Fruit fly (Drosophila melanogaster) whole organism, embryonic: ENCODE results near the gene CG6006.

Experiments used
- Bgb ChIP-seq: fragments of 200-800 bp; sonication (Bioruptor generic); IDR thresholded peaks from 2 replicates; pipeline ENCODE4 v1.3.6; 2022; ENCODE audit warnings: missing biosample characterization, missing genetic modification characterization; ENCODE audit not compliant: partially characterized antibody
- Blimp-1 ChIP-seq: fragments of 200-800 bp; sonication (Bioruptor generic); optimal IDR thresholded peaks from 3 replicates; lab custom pipeline; 2018; ENCODE audit warnings: missing biosample characterization, missing genetic modification characterization, mild to moderate bottlenecking, moderate library complexity, missing genetic modification reagents
- CG10267 ChIP-seq: fragments of 200-800 bp; sonication (Bioruptor generic); optimal IDR thresholded peaks from 2 replicates; lab custom pipeline; 2018; ENCODE audit warnings: missing biosample characterization, mild to moderate bottlenecking, missing genetic modification characterization, moderate library complexity
- CG10431 ChIP-seq: fragments of 200-800 bp; sonication (Bioruptor generic); optimal IDR thresholded peaks from 3 replicates; lab custom pipeline; 2018; ENCODE audit warnings: missing biosample characterization, mild to moderate bottlenecking, missing genetic modification characterization
- CG11504 ChIP-seq: fragments of 200-800 bp; sonication (Bioruptor generic); optimal IDR thresholded peaks from 3 replicates; lab custom pipeline; 2019; ENCODE audit warnings: missing biosample characterization, mild to moderate bottlenecking, missing genetic modification characterization, moderate library complexity
- CG11695 ChIP-seq: fragments of 200-800 bp; sonication (Bioruptor generic); IDR thresholded peaks from 3 replicates; pipeline ENCODE4 v1.3.6; 2022; ENCODE audit warnings: missing biosample characterization, missing genetic modification characterization
- CG13296 ChIP-seq: fragments of 200-800 bp; sonication (Bioruptor generic); optimal IDR thresholded peaks from 3 replicates; lab custom pipeline; 2018; ENCODE audit warnings: missing biosample characterization, mild to moderate bottlenecking, missing genetic modification characterization
- CG14710 ChIP-seq: fragments of 200-800 bp; sonication (Bioruptor generic); optimal IDR thresholded peaks from 3 replicates; lab custom pipeline; 2019; ENCODE audit warnings: missing biosample characterization, mild to moderate bottlenecking, missing genetic modification characterization, moderate library complexity
- CG15269 ChIP-seq: fragments of 200-800 bp; sonication (Bioruptor generic); optimal IDR thresholded peaks from 2 replicates; lab custom pipeline; 2018; ENCODE audit warnings: missing biosample characterization, mild to moderate bottlenecking, missing genetic modification characterization, moderate library complexity
- CG17361 ChIP-seq: fragments of 200-800 bp; sonication (Bioruptor generic); IDR thresholded peaks from 3 replicates; pipeline ENCODE4 v1.3.6; 2022; ENCODE audit warnings: missing biosample characterization, missing genetic modification characterization
- CG2199 ChIP-seq: fragments of 200-800 bp; sonication (Bioruptor generic); IDR thresholded peaks from 3 replicates; pipeline ENCODE4 v1.3.6; 2022; ENCODE audit warnings: missing biosample characterization, missing genetic modification characterization
- CG2678 ChIP-seq: fragments of 200-800 bp; sonication (Bioruptor generic); optimal IDR thresholded peaks from 3 replicates; lab custom pipeline; 2019; ENCODE audit warnings: missing biosample characterization, mild to moderate bottlenecking, missing genetic modification characterization, moderate library complexity
- CG30020 ChIP-seq: fragments of 200-800 bp; optimal IDR thresholded peaks from 2 replicates; lab custom pipeline; 2019; ENCODE audit warnings: missing biosample characterization, mild to moderate bottlenecking, missing genetic modification characterization, moderate library complexity
- CG31441 ChIP-seq: fragments of 200-800 bp; sonication (Bioruptor generic); IDR thresholded peaks from 2 replicates; pipeline ENCODE4 v1.3.6; 2022; ENCODE audit warnings: missing biosample characterization, missing genetic modification characterization
- CG4404 ChIP-seq: fragments of 200-800 bp; sonication (Bioruptor generic); IDR thresholded peaks from 2 replicates; pipeline ENCODE4 v1.3.6; 2022; ENCODE audit warnings: missing biosample characterization, missing genetic modification characterization
- CG6254 ChIP-seq: fragments of 200-800 bp; sonication (Bioruptor generic); optimal IDR thresholded peaks from 3 replicates; lab custom pipeline; 2017; ENCODE audit warnings: mild to moderate bottlenecking, missing biosample characterization, missing genetic modification reagents, missing genetic modification characterization
- CG6654 ChIP-seq: fragments of 200-800 bp; sonication (Bioruptor generic); optimal IDR thresholded peaks from 2 replicates; lab custom pipeline; 2017; ENCODE audit warnings: missing biosample characterization, mild to moderate bottlenecking, missing genetic modification characterization
- CG6689 ChIP-seq: fragments of 200-800 bp; sonication (Bioruptor generic); IDR thresholded peaks from 2 replicates; pipeline ENCODE4 v1.3.6; 2022; ENCODE audit warnings: missing biosample characterization, missing genetic modification characterization
- CG6813 ChIP-seq: fragments of 200-800 bp; sonication (Bioruptor generic); optimal IDR thresholded peaks from 2 replicates; lab custom pipeline; 2017; ENCODE audit warnings: missing biosample characterization, missing genetic modification characterization, mild to moderate bottlenecking, moderate library complexity, missing genetic modification reagents
- CG8478 ChIP-seq: fragments of >200 bp; optimal IDR thresholded peaks from 2 replicates; lab custom pipeline; 2018
- CG9797 ChIP-seq: fragments of 200-800 bp; sonication (Bioruptor generic); optimal IDR thresholded peaks from 3 replicates; lab custom pipeline; 2018; ENCODE audit warnings: missing biosample characterization, mild to moderate bottlenecking, missing genetic modification characterization
- CG9817 ChIP-seq: fragments of 200-800 bp; sonication (Bioruptor generic); optimal IDR thresholded peaks from 2 replicates; lab custom pipeline; 2018; ENCODE audit warnings: missing biosample characterization, mild to moderate bottlenecking, missing genetic modification characterization, moderate library complexity
- D ChIP-seq, 2 experiments: fragments of 200-800 bp in 1 of 2; fragments of >200 bp in 1 of 2; sonication (Bioruptor generic) in 1 of 2; optimal IDR thresholded peaks; 2 replicates in 1 of 2; 3 replicates in 1 of 2; lab custom pipeline; 2017; ENCODE audit warnings: mild to moderate bottlenecking in 1 of 2, missing biosample characterization in 1 of 2, missing genetic modification characterization in 1 of 2, missing genetic modification reagents in 1 of 2
- ERR ChIP-seq: fragments of 200-800 bp; sonication (Bioruptor generic); optimal IDR thresholded peaks from 2 replicates; lab custom pipeline; 2016; ENCODE audit warnings: missing biosample characterization, missing genetic modification characterization
- Fer1 ChIP-seq: fragments of 200-800 bp; sonication (Bioruptor generic); optimal IDR thresholded peaks from 2 replicates; lab custom pipeline; 2017; ENCODE audit warnings: missing biosample characterization, mild to moderate bottlenecking, missing genetic modification characterization
- HLH4C ChIP-seq: fragments of 200-800 bp; sonication (Bioruptor generic); IDR thresholded peaks from 3 replicates; pipeline ENCODE4 v1.3.6; 2022; ENCODE audit warnings: missing biosample characterization, missing genetic modification characterization; ENCODE audit not compliant: partially characterized antibody
- Hey ChIP-seq: fragments of 200-800 bp; sonication (Bioruptor generic); optimal IDR thresholded peaks from 3 replicates; lab custom pipeline; 2018; ENCODE audit warnings: missing biosample characterization, mild to moderate bottlenecking, missing genetic modification characterization
- Jarid2 ChIP-seq: fragments of 200-800 bp; sonication (Bioruptor generic); optimal IDR thresholded peaks from 3 replicates; lab custom pipeline; 2017; ENCODE audit warnings: mild to moderate bottlenecking, missing biosample characterization, missing genetic modification reagents, missing genetic modification characterization
- Meics ChIP-seq: fragments of 200-800 bp; sonication (Bioruptor generic); optimal IDR thresholded peaks from 2 replicates; lab custom pipeline; 2017; ENCODE audit warnings: missing biosample characterization, mild to moderate bottlenecking, missing genetic modification characterization
- NFAT ChIP-seq: fragments of 200-800 bp; sonication (Bioruptor generic); IDR thresholded peaks from 2 replicates; pipeline ENCODE4 v1.3.6; 2022; ENCODE audit warnings: missing biosample characterization, missing genetic modification characterization
- Rfx ChIP-seq: fragments of 200-800 bp; sonication (Bioruptor generic); IDR thresholded peaks from 2 replicates; pipeline ENCODE4 v1.3.6; 2022; ENCODE audit warnings: missing biosample characterization, missing genetic modification characterization
- Sox102F ChIP-seq: fragments of 200-800 bp; sonication (Bioruptor generic); optimal IDR thresholded peaks from 2 replicates; lab custom pipeline; 2018; ENCODE audit warnings: missing biosample characterization, mild to moderate bottlenecking, missing genetic modification characterization, moderate library complexity
- Vsx1 ChIP-seq: fragments of 200-800 bp; sonication (Bioruptor generic); optimal IDR thresholded peaks from 2 replicates; lab custom pipeline; 2017; ENCODE audit warnings: missing biosample characterization, mild to moderate bottlenecking, missing genetic modification characterization, missing genetic modification reagents
- Xrp1 ChIP-seq: fragments of 200-800 bp; sonication (Bioruptor generic); IDR thresholded peaks from 2 replicates; pipeline ENCODE4 v1.3.6; 2022; ENCODE audit warnings: missing biosample characterization, missing genetic modification characterization
- chn ChIP-seq: fragments of 200-800 bp; sonication (Bioruptor generic); optimal IDR thresholded peaks from 2 replicates; lab custom pipeline; 2016; ENCODE audit warnings: missing biosample characterization, missing genetic modification characterization
- cwo ChIP-seq: fragments of 200-800 bp; sonication (Bioruptor generic); optimal IDR thresholded peaks from 3 replicates; lab custom pipeline; 2017; ENCODE audit warnings: missing biosample characterization, missing genetic modification characterization, mild to moderate bottlenecking, moderate library complexity, missing genetic modification reagents
- dimm ChIP-seq: fragments of 200-800 bp; sonication (Bioruptor generic); IDR thresholded peaks from 2 replicates; pipeline ENCODE4 v1.3.6; 2022; ENCODE audit warnings: missing biosample characterization, missing genetic modification characterization
- esg ChIP-seq: fragments of 200-800 bp; sonication (Bioruptor generic); conservative IDR thresholded peaks from 2 replicates; pipeline ENCODE4 v1.3.6; 2022; ENCODE audit warnings: missing biosample characterization, missing genetic modification characterization
- fd3F ChIP-seq: fragments of 200-800 bp; sonication (Bioruptor generic); optimal IDR thresholded peaks from 2 replicates; lab custom pipeline; 2018; ENCODE audit warnings: missing biosample characterization, mild to moderate bottlenecking, missing genetic modification characterization, moderate library complexity
- fu2 ChIP-seq: fragments of 200-800 bp; sonication (Bioruptor generic); optimal IDR thresholded peaks from 2 replicates; lab custom pipeline; 2016; ENCODE audit warnings: missing biosample characterization, missing genetic modification characterization
- ind ChIP-seq: fragments of 200-800 bp; sonication (Bioruptor generic); optimal IDR thresholded peaks from 3 replicates; lab custom pipeline; 2016; ENCODE audit warnings: missing biosample characterization, missing genetic modification characterization
- org-1 ChIP-seq: fragments of 200-800 bp; sonication (Bioruptor generic); optimal IDR thresholded peaks from 2 replicates; lab custom pipeline; 2017; ENCODE audit warnings: missing biosample characterization, missing genetic modification characterization
- pum ChIP-seq: fragments of 200-800 bp; sonication (Bioruptor generic); optimal IDR thresholded peaks from 2 replicates; lab custom pipeline; 2016; ENCODE audit warnings: missing biosample characterization, missing genetic modification characterization
- sens ChIP-seq: fragments of 200-800 bp; sonication (Bioruptor generic); peaks from one replicate; lab custom pipeline; 2016; ENCODE audit warnings: missing biosample characterization, missing genetic modification characterization
- sisA ChIP-seq: fragments of 200-800 bp; sonication (Bioruptor generic); IDR thresholded peaks from 2 replicates; pipeline ENCODE4 v1.3.6; 2022; ENCODE audit warnings: missing biosample characterization, missing genetic modification characterization
- sna ChIP-seq: fragments of 200-800 bp; sonication (Bioruptor generic); IDR thresholded peaks from 2 replicates; pipeline ENCODE4 v1.3.6; 2022; ENCODE audit warnings: missing biosample characterization, missing genetic modification characterization; ENCODE audit not compliant: partially characterized antibody
- sug ChIP-seq: fragments of 200-800 bp; optimal IDR thresholded peaks from 2 replicates; lab custom pipeline; 2019; ENCODE audit warnings: missing biosample characterization, mild to moderate bottlenecking, missing genetic modification characterization, moderate library complexity

CG6006 gene

DNA sequence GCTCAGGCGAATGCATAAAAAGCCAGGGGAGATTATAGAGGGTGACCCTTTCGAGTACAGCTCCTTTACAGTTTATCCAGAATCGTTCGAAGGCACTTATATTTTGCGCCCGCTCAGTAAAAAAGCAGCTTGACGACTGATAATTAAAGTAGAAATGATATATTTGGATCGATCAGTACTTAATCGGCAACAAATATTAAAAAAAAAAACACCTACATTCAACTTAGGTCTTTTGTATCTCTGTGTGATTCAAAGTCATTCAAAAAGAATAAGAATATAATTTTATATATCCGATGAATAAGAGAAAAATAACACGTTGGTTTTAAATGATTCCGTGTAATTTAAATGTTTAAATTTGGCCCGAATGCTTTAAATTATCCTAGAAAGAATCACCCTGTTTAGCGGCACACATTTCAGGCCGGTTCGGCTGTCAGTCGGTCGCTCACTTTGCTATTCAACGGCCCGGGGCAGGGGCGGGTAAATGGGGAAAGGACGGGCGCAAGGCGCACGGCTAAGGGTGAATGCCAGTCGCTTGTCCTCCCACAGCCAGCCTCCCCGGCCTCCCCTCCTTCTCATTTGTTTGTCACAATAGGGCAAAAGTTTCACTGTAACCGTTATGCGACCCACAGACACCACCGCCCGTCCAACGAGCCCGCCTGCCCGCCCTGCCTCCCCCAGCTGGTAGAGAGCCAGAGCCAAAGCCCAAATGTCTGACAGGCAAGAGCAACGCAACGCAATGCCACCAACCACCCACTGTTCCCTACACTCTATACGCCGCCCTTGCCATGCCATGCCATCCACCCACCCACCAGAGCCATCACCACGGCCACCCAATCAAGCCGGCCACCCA, 58.3 kb downstream of the CG6006 start (continued):
- peak; percentile 14; the same call in 1 of the 2 replicates for TF ChIP-seq Bgb (GFP tag; lab: Robert Waterston, UW)
- TF ChIP-seq CG11504 = peak; percentile 81
- TF ChIP-seq CG31441 = peak; percentile 73
- peak; percentile 85 for TF ChIP-seq Fer1 (GFP tag; lab: Kevin White, UChicago)
- TF ChIP-seq HLH4C (GFP tag; lab: Robert Waterston, UW) = 0 out of 3 replicates have a peak, but pooled peaks have one; percentile 31
- TF ChIP-seq CG2199 (GFP tag; lab: Robert Waterston, UW) = 0 out of 3 replicates have a peak, but pooled peaks have one; percentile 20
- peak; percentile 20; the same call in 1 of the 2 replicates for TF ChIP-seq CG6689
- TF ChIP-seq Vsx1 = no peak
- TF ChIP-seq pum = peak; percentile 3
- TF ChIP-seq Meics (GFP tag; lab: Kevin White, UChicago) = peak; percentile 80
- peak; percentile 45 for TF ChIP-seq Jarid2 (GFP tag; lab: Kevin White, UChicago)
- no peak for TF ChIP-seq dimm (GFP tag; lab: Robert Waterston, UW)
- peak; percentile 26 for TF ChIP-seq CG9817 (tag; lab: Kevin White, UChicago)
- TF ChIP-seq CG10431 (GFP tag; lab: Kevin White, UChicago) = peak; percentile 26
- TF ChIP-seq org-1 (GFP tag; lab: Kevin White, UChicago) = peak; percentile 46
- peak; percentile 31; the same call in 1 of the 2 replicates for TF ChIP-seq Rfx (GFP tag; lab: Robert Waterston, UW)
- TF ChIP-seq CG6654 = peak; percentile 42
- peak; percentile 41 for TF ChIP-seq CG15269 (tag; lab: Kevin White, UChicago)
- peak; percentile 82 for TF ChIP-seq Hey
- no peak for TF ChIP-seq CG8478 (lab: Kevin White, UChicago)
- TF ChIP-seq D (optimal IDR thresholded peaks at IDR 0.05; lab: Kevin White, UChicago) = no peak
- TF ChIP-seq D (GFP tag; optimal IDR thresholded peaks at IDR 0.05; lab: Kevin White, UChicago) = peak; percentile 51
- 0 out of 2 replicates have a peak, but pooled peaks have one; percentile 18 for TF ChIP-seq esg (GFP tag; lab: Robert Waterston, UW)
- no peak for TF ChIP-seq ERR (GFP tag; lab: Kevin White, UChicago)
- TF ChIP-seq CG4404 (GFP tag; lab: Robert Waterston, UW) = no peak
- TF ChIP-seq Sox102F (GFP tag; lab: Kevin White, UChicago) = peak; percentile 36
- no peak for TF ChIP-seq chn
- TF ChIP-seq NFAT = 0 out of 2 replicates have a peak, but pooled peaks have one; percentile 22
- TF ChIP-seq CG30020 (tag; lab: Kevin White, UChicago) = no peak
- TF ChIP-seq CG14710 = peak; percentile 60
- TF ChIP-seq sna (GFP tag; lab: Robert Waterston, UW) = 0 out of 2 replicates have a peak, but pooled peaks have one; percentile 13
- peak; percentile 53 for TF ChIP-seq CG6254 (GFP tag; lab: Kevin White, UChicago)
- TF ChIP-seq CG9797 = no peak
- peak; percentile 85 for TF ChIP-seq CG2678
- TF ChIP-seq Blimp-1 = peak; percentile 53
- peak; percentile 36; the same call in 1 of the 2 replicates for TF ChIP-seq Xrp1 (GFP tag; lab: Robert Waterston, UW)
- no peak for TF ChIP-seq sug
- TF ChIP-seq CG17361 (GFP tag; lab: Robert Waterston, UW) = peak; percentile 72
- peak; percentile 88 for TF ChIP-seq sens (GFP tag; lab: Kevin White, UChicago)
- TF ChIP-seq cwo (GFP tag; lab: Kevin White, UChicago) = peak; percentile 72
- no peak for TF ChIP-seq fd3F (GFP tag; lab: Kevin White, UChicago)
- TF ChIP-seq ind (GFP tag; lab: Kevin White, UChicago) = peak; percentile 13
- peak; percentile 66 for TF ChIP-seq CG10267 (tag; lab: Kevin White, UChicago)
- no peak for TF ChIP-seq sisA (GFP tag; lab: Robert Waterston, UW)
- no peak for TF ChIP-seq fu2 (GFP tag; lab: Kevin White, UChicago)
- TF ChIP-seq CG6813 (GFP tag; lab: Kevin White, UChicago) = peak; percentile 6
- TF ChIP-seq CG13296 (GFP tag; lab: Kevin White, UChicago) = peak; percentile 28
- peak; percentile 64; the same call in 1 of the 3 replicates for TF ChIP-seq CG11695 (GFP tag; lab: Robert Waterston, UW)
